Fruit fly (Drosophila melanogaster) whole organism, wandering third instar larva: ENCODE results near the gene eIF1A.

ENCODE experiments used
- CG32264 ChIP-seq: fragments of 200-800 bp; sonication (Bioruptor generic); optimal IDR thresholded peaks from 2 replicates; lab custom pipeline; 2016; ENCODE audit warnings: missing biosample characterization, missing genetic modification characterization
- Jra ChIP-seq: sonication (Bioruptor generic); optimal IDR thresholded peaks from 2 replicates; lab custom pipeline; 2016; ENCODE audit warnings: missing biosample characterization, missing genetic modification characterization
- jim ChIP-seq: fragments of 175-275, 200-325 bp; sonication (Bioruptor generic); optimal IDR thresholded peaks from 2 replicates; lab custom pipeline; 2016; ENCODE audit warnings: missing biosample characterization, mild to moderate bottlenecking, missing genetic modification characterization
- psq ChIP-seq: fragments of 200-800 bp; sonication (Bioruptor generic); optimal IDR thresholded peaks from 3 replicates; lab custom pipeline; 2017; ENCODE audit warnings: missing biosample characterization, mild to moderate bottlenecking, missing genetic modification characterization, moderate library complexity
- tai ChIP-seq: sonication (Bioruptor generic); optimal IDR thresholded peaks from 2 replicates; lab custom pipeline; 2016; ENCODE audit warnings: missing biosample characterization, missing genetic modification characterization

dm6 chr3R:18249268-18249667 is 25.2 kb upstream of the eIF1A start:
- TF ChIP-seq Jra (GFP tag; lab: Kevin White, UChicago) (no peak), CG32264 (GFP tag; lab: Kevin White, UChicago) (no peak), psq (GFP tag; lab: Kevin White, UChicago) (peak; percentile 22), jim (GFP tag; lab: Kevin White, UChicago) (no peak), tai (no peak)
